Worm (Caenorhabditis elegans): ENCODE data around the gene cpf-2.

DNA sequence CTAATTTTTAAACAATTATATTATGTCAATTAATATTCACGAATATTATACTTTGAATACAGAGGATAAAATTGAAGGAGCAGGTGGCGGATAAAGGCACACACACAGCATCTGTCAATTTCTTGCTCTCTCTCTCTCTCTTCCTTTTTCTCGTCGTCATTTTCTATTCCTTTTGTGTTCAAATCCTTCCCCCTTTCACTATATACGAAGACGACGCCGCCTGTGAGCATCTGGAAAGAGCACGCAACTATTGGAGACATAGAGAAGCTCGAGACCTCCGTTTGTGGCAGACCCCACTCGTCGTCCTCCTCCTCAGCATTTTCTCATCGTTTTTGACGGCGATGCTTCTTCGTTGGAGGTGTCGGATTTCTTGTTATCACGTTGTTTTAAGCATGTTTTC lies 10.5 kb downstream of the cpf-2 start:
- no peak for TF ChIP-seq snpc-4 (tag; optimal IDR thresholded peaks at IDR 0.05)
- no peak for TF ChIP-seq nhr-12 (tag; optimal IDR thresholded peaks at IDR 0.05)
- TF ChIP-seq ztf-11 (tag; optimal IDR thresholded peaks at IDR 0.05), result peak in 1 of 2 experiments; percentile 58
- TF ChIP-seq nhr-90 (tag; optimal IDR thresholded peaks at IDR 0.05; ENCODE audit: poor library complexity), result no peak
- TF ChIP-seq efl-3 (GFP tag; optimal IDR thresholded peaks at IDR 0.05), result no peak
- TF ChIP-seq tbx-2 (tag; optimal IDR thresholded peaks at IDR 0.05), result peak; percentile 14
- TF ChIP-seq ama-1 (optimal IDR thresholded peaks at IDR 0.05), result no peak
- peak in 2 of 3 experiments; percentile 10 to 27 for TF ChIP-seq ceh-82 (tag; optimal IDR thresholded peaks at IDR 0.05)
- no peak for TF ChIP-seq C16A3.4 (tag; optimal IDR thresholded peaks at IDR 0.05)
- no peak for TF ChIP-seq mef-2 (tag; optimal IDR thresholded peaks at IDR 0.05)
- no peak for TF ChIP-seq unc-62 (GFP tag; optimal IDR thresholded peaks at IDR 0.05)
- no peak for TF ChIP-seq sptf-1 (tag; optimal IDR thresholded peaks at IDR 0.05)
- no peak for TF ChIP-seq pqm-1 (tag; optimal IDR thresholded peaks at IDR 0.05)
- no peak for TF ChIP-seq lin-39 (tag; optimal IDR thresholded peaks at IDR 0.05)

Measured in whole organism, L1 larva.